Worm (Caenorhabditis elegans) whole organism, L4 larva: ENCODE measurements around the gene srbc-38.

Experiments used
- F37D6.2 ChIP-seq: sonication (generic microtip); optimal IDR thresholded peaks from 2 replicates; lab custom pipeline; 2016; ENCODE audit warnings: mild to moderate bottlenecking, missing genetic modification characterization, missing compliant biosample characterization
- Y105C5A.15 ChIP-seq: fragments of 200-800 bp; sonication (Bioruptor generic); IDR thresholded peaks from 2 replicates; pipeline ENCODE4 v1.3.6; 2022; ENCODE audit warnings: missing genetic modification characterization, missing compliant biosample characterization
- lir-3 ChIP-seq: sonication (generic microtip); optimal IDR thresholded peaks from 2 replicates; lab custom pipeline; 2016; ENCODE audit warnings: mild to moderate bottlenecking, missing genetic modification characterization, missing compliant biosample characterization
- lsy-2 ChIP-seq, 2 experiments: fragments of 150-350 bp in 1 of 2; sonication (generic microtip) in 1 of 2; optimal IDR thresholded peaks; 2 replicates each; lab custom pipeline; 2014 to 2017; ENCODE audit warnings: missing biosample characterization in 2 of 2, missing genetic modification characterization in 2 of 2
- mdl-1 ChIP-seq, 2 experiments: fragments of 150-350 bp in 1 of 2; sonication (generic microtip) in 1 of 2; optimal IDR thresholded peaks; 2 replicates each; lab custom pipeline; 2014 to 2017; ENCODE audit warnings: missing biosample characterization in 2 of 2, missing genetic modification characterization in 2 of 2
- nhr-76 ChIP-seq: fragments of 150-350 bp; optimal IDR thresholded peaks from 2 replicates; lab custom pipeline; 2014; ENCODE audit warnings: missing biosample characterization, missing genetic modification characterization
- rbr-2 ChIP-seq: sonication (generic microtip); optimal IDR thresholded peaks from 2 replicates; lab custom pipeline; 2016; ENCODE audit warnings: missing genotype, missing genetic modification characterization, missing compliant biosample characterization
- unc-62 ChIP-seq, 3 experiments: fragments of 150-350 bp in 1 of 3; sonication (generic microtip); optimal IDR thresholded peaks in 2 of 3; peaks in 1 of 3; 1 replicate in 1 of 3; 2 replicates in 2 of 3; lab custom pipeline; 2014 to 2017; ENCODE audit warnings: missing biosample characterization in 3 of 3, missing genetic modification characterization in 3 of 3, missing genetic modification reagents in 3 of 3, missing genotype in 1 of 3
- vab-7 ChIP-seq: fragments of 200-800 bp; sonication (Bioruptor generic); IDR thresholded peaks from 2 replicates; pipeline ENCODE4 v1.3.6; 2022; ENCODE audit warnings: missing genetic modification reagents, missing genetic modification characterization, missing compliant biosample characterization
- ztf-11 ChIP-seq: fragments of 150-350 bp; optimal IDR thresholded peaks from 2 replicates; lab custom pipeline; 2014; ENCODE audit warnings: missing biosample characterization, missing genetic modification characterization

DNA sequence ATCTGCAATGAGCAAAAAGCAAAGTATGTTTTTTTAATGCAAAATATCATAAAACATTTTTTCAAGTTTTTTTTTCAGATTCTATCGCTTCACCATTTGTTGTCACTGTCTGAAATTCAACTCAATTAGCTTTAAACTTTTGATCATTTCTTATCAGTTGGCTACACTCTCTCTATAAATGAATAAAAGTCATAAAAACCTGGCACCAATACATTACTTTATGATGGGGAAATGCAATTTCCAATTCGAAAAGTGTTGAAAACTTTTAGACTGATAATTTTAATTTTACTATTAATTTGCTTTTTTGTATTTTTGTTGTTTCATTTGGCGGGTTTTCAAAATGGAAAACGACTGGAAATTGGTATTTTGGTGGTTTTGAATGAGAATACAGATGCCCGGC lies 23.2 kb upstream of the srbc-38 start, which contains the start of gene F31F4.1:
- TF ChIP-seq Y105C5A.15 (GFP tag; lab: Robert Waterston, UW) (no peak), rbr-2 (tag; lab: Kevin White, UChicago) (no peak), ztf-11 (no peak), nhr-76 (tag; lab: Kevin White, UChicago) (no peak), lir-3 (tag; lab: Kevin White, UChicago) (no peak), lsy-2 (tag; optimal IDR thresholded peaks at IDR 0.05; lab: Kevin White, UChicago) (no peak), unc-62 (GFP tag; optimal IDR thresholded peaks at IDR 0.05 in 1 of 2; lab: Kevin White, UChicago) (no peak), unc-62 (tag; optimal IDR thresholded peaks at IDR 0.05; lab: Kevin White, UChicago) (no peak), mdl-1 (tag; optimal IDR thresholded peaks at IDR 0.05; lab: Kevin White, UChicago) (no peak), F37D6.2 (tag; lab: Kevin White, UChicago) (no peak), vab-7 (GFP tag; lab: Robert Waterston, UW) (no peak)
